Fruit fly (Drosophila melanogaster): ENCODE data around the gene Pgant6.

Pgant6 gene

DNA sequence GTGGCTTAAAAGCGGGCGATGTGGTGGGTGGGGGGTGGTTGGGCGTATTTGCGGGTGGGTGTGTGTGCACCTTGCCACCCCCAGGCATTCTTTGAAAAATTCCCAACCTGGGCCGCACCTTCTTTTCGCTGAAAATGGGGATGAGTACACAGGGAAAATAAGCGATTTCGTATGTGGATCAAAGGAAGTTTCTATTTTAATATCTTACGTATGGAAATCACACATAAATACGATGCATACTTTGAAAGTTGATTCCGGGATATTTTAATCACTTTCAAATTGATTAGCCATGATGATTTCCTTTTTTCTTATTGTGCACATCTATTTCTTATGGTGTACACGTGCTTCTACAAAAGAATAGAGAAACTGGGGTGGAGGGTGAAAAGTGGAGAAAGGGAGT, 43.3 kb downstream of the Pgant6 start (continued):
- TF ChIP-seq usp (GFP tag; optimal IDR thresholded peaks at IDR 0.05) (no peak), Ets97D (GFP tag; optimal IDR thresholded peaks at IDR 0.05) (no peak), CG8765 (GFP tag; IDR thresholded peaks at IDR 0.05) (no peak), Atf-2 (GFP tag; optimal IDR thresholded peaks at IDR 0.05) (no peak), CTCF (GFP tag; optimal IDR thresholded peaks at IDR 0.05) (no peak), pho (GFP tag; optimal IDR thresholded peaks at IDR 0.05) (no peak), crc (GFP tag; optimal IDR thresholded peaks at IDR 0.05) (no peak), D19B (GFP tag; optimal IDR thresholded peaks at IDR 0.05) (peak; percentile 7), Nf-YA (GFP tag; IDR thresholded peaks at IDR 0.05) (no peak), CG33213 (GFP tag; optimal IDR thresholded peaks at IDR 0.05) (no peak), Max (GFP tag; optimal IDR thresholded peaks at IDR 0.05) (no peak), zen2 (GFP tag; IDR thresholded peaks at IDR 0.05; ENCODE audit: partially characterized antibody) (no peak), Deaf1 (tag; optimal IDR thresholded peaks at IDR 0.05) (peak; percentile 18), ro (GFP tag; IDR thresholded peaks at IDR 0.05) (no peak), CG10209 (GFP tag; optimal IDR thresholded peaks at IDR 0.05) (peak; percentile 30), Neu2 (GFP tag; optimal IDR thresholded peaks at IDR 0.05; ENCODE audit: borderline replicate concordance) (no peak), pan (optimal IDR thresholded peaks at IDR 0.05) (no peak), pan (GFP tag; optimal IDR thresholded peaks at IDR 0.05 in 1 of 2, IDR thresholded peaks at IDR 0.05 in 1 of 2) (peak in 1 of 2 experiments; percentile 47), jumu (GFP tag; optimal IDR thresholded peaks at IDR 0.05) (no peak), p53 (GFP tag; optimal IDR thresholded peaks at IDR 0.05) (no peak), odd (GFP tag; optimal IDR thresholded peaks at IDR 0.05) (peak; percentile 5), Myb (GFP tag; optimal IDR thresholded peaks at IDR 0.05) (peak; percentile 7), hb (GFP tag; IDR thresholded peaks at IDR 0.05; ENCODE audit: partially characterized antibody) (no peak), B-H2 (GFP tag; optimal IDR thresholded peaks at IDR 0.05) (no peak), dmrt11E (tag; optimal IDR thresholded peaks at IDR 0.05) (no peak), aop (GFP tag; IDR thresholded peaks at IDR 0.05) (no peak), Jarid2 (GFP tag; optimal IDR thresholded peaks at IDR 0.05) (peak; percentile 18), CG6254 (GFP tag; optimal IDR thresholded peaks at IDR 0.05) (peak; percentile 5), al (GFP tag; IDR thresholded peaks at IDR 0.05) (no peak), ranshi (GFP tag; IDR thresholded peaks at IDR 0.05) (0 out of 2 replicates have a peak, but pooled peaks have one; percentile 18), Dad (GFP tag; optimal IDR thresholded peaks at IDR 0.05) (no peak), CG34376 (GFP tag; optimal IDR thresholded peaks at IDR 0.05) (peak; percentile 43), chif (GFP tag; optimal IDR thresholded peaks at IDR 0.05) (peak; percentile 1 to 19), Dfd (GFP tag; optimal IDR thresholded peaks at IDR 0.05) (no peak), CG12769 (tag; optimal IDR thresholded peaks at IDR 0.05) (peak; percentile 43), mam (GFP tag; optimal IDR thresholded peaks at IDR 0.05) (peak; percentile 51), rib (GFP tag; IDR thresholded peaks at IDR 0.05) (no peak), nmo (GFP tag; optimal IDR thresholded peaks at IDR 0.05) (peak; percentile 57), Tbp (GFP tag; optimal IDR thresholded peaks at IDR 0.05) (no peak), CG14050 (GFP tag; IDR thresholded peaks at IDR 0.05) (no peak), Scr (GFP tag; IDR thresholded peaks at IDR 0.05; ENCODE audit: partially characterized antibody) (no peak), dimm (GFP tag; IDR thresholded peaks at IDR 0.05) (no peak), knrl (GFP tag; IDR thresholded peaks at IDR 0.05; ENCODE audit: partially characterized antibody) (no peak), toy (GFP tag; IDR thresholded peaks at IDR 0.05) (no peak), CG11085 (GFP tag; IDR thresholded peaks at IDR 0.05) (no peak), trh (GFP tag; optimal IDR thresholded peaks at IDR 0.05) (no peak), CG10565 (GFP tag; optimal IDR thresholded peaks at IDR 0.05) (no peak), Atf6 (GFP tag; IDR thresholded peaks at IDR 0.05) (no peak; the same call in 1 of the 2 replicates), dmrt99B (tag; optimal IDR thresholded peaks at IDR 0.05) (peak; percentile 83), Sox102F (GFP tag; optimal IDR thresholded peaks at IDR 0.05) (peak; percentile 71), Ets65A (GFP tag) (peak; percentile 89), pb (GFP tag; optimal IDR thresholded peaks at IDR 0.05) (no peak), CG12391 (tag; optimal IDR thresholded peaks at IDR 0.05) (peak; percentile 67)

Data from whole organism, embryonic.